Worm (Caenorhabditis elegans): ENCODE measurements around the gene C34H4.2.

The C34H4.2 gene

ce11 chrIV:1522358-1522757 lies 31.2 kb upstream of the C34H4.2 start:
- peak; percentile 71 for TF ChIP-seq ceh-8 (GFP tag; optimal IDR thresholded peaks at IDR 0.05)
- no peak for TF ChIP-seq egl-27 (tag; optimal IDR thresholded peaks at IDR 0.05)
- TF ChIP-seq efl-1 (optimal IDR thresholded peaks at IDR 0.05) = no peak
- TF ChIP-seq efl-1 (GFP tag; optimal IDR thresholded peaks at IDR 0.05 in 1 of 2) = peak in 1 of 2 experiments; percentile 87

- no peak for TF ChIP-seq unc-86 (tag; optimal IDR thresholded peaks at IDR 0.05)
- TF ChIP-seq elt-3 (tag; optimal IDR thresholded peaks at IDR 0.05) = no peak
- TF ChIP-seq mef-2 (tag; optimal IDR thresholded peaks at IDR 0.05) = no peak
- TF ChIP-seq fkh-4 (tag; optimal IDR thresholded peaks at IDR 0.05; ENCODE audit: borderline replicate concordance) = no peak
- no peak for TF ChIP-seq C16A3.4 (tag; optimal IDR thresholded peaks at IDR 0.05)
- no peak for TF ChIP-seq sox-4 (tag; optimal IDR thresholded peaks at IDR 0.05)
- TF ChIP-seq skn-1 (tag; optimal IDR thresholded peaks at IDR 0.05) = no peak
- no peak for TF ChIP-seq lir-3 (tag; optimal IDR thresholded peaks at IDR 0.05; ENCODE audit: poor library complexity)
- no peak for TF ChIP-seq sptf-1 (tag; optimal IDR thresholded peaks at IDR 0.05)
- TF ChIP-seq ceh-88 (GFP tag; IDR thresholded peaks at IDR 0.05) = no peak
- no peak for TF ChIP-seq alr-1 (tag; optimal IDR thresholded peaks at IDR 0.05; ENCODE audit: borderline replicate concordance)
- no peak for TF ChIP-seq C04F5.9 (tag; optimal IDR thresholded peaks at IDR 0.05)
- TF ChIP-seq isw-1 (GFP tag; IDR thresholded peaks at IDR 0.05) = no peak
- TF ChIP-seq nhr-77 (tag; optimal IDR thresholded peaks at IDR 0.05) = no peak
- TF ChIP-seq nhr-47 (tag; optimal IDR thresholded peaks at IDR 0.05) = no peak
- no peak for TF ChIP-seq lin-15B (tag; optimal IDR thresholded peaks at IDR 0.05)
- TF ChIP-seq dpl-1 (GFP tag; optimal IDR thresholded peaks at IDR 0.05) = no peak
These were observed 30.1 kb upstream of the C34H4.2 start, which contains the start of gene K03H6.1 for ce11 chrIV:1523418-1523817. TSS of gene K03H6.1 (plus strand) at chrIV:1523718.

ce11 chrIV:1536316-1536715 lies 17.2 kb upstream of the C34H4.2 start, which contains the start of gene K03H6.5:
TSS of gene K03H6.5 (minus strand) at chrIV:1536416.
- TF ChIP-seq efl-1 (optimal IDR thresholded peaks at IDR 0.05) (no peak), efl-1 (GFP tag; optimal IDR thresholded peaks at IDR 0.05 in 1 of 2) (no peak), ets-5 (GFP tag; IDR thresholded peaks at IDR 0.05) (no peak), C04F5.9 (tag; optimal IDR thresholded peaks at IDR 0.05) (no peak), nhr-76 (tag; optimal IDR thresholded peaks at IDR 0.05) (no peak), ceh-8 (GFP tag; optimal IDR thresholded peaks at IDR 0.05) (no peak), nhr-11 (tag; optimal IDR thresholded peaks at IDR 0.05) (no peak), sptf-1 (tag; optimal IDR thresholded peaks at IDR 0.05) (no peak), unc-86 (tag; optimal IDR thresholded peaks at IDR 0.05) (no peak), F16B12.6 (tag; optimal IDR thresholded peaks at IDR 0.05) (no peak), ztf-11 (tag; optimal IDR thresholded peaks at IDR 0.05) (no peak), pax-3 (tag; optimal IDR thresholded peaks at IDR 0.05) (no peak), sox-4 (tag; optimal IDR thresholded peaks at IDR 0.05) (no peak), rnt-1 (tag; optimal IDR thresholded peaks at IDR 0.05) (no peak), skn-1 (tag; optimal IDR thresholded peaks at IDR 0.05) (no peak), mdl-1 (tag; optimal IDR thresholded peaks at IDR 0.05) (no peak), nhr-237 (tag; optimal IDR thresholded peaks at IDR 0.05) (no peak), lin-15B (tag; optimal IDR thresholded peaks at IDR 0.05) (no peak)

ce11 chrIV:1547129-1547528 lies 6.4 kb upstream of the C34H4.2 start:
- TF ChIP-seq blmp-1 (tag; optimal IDR thresholded peaks at IDR 0.05) (peak; percentile 80), nhr-85 (tag) (peak; percentile 73), ceh-8 (GFP tag; optimal IDR thresholded peaks at IDR 0.05) (no peak), nhr-90 (tag; optimal IDR thresholded peaks at IDR 0.05; ENCODE audit: poor library complexity) (no peak), efl-1 (optimal IDR thresholded peaks at IDR 0.05) (no peak), efl-1 (GFP tag; optimal IDR thresholded peaks at IDR 0.05 in 1 of 2) (peak in 1 of 2 experiments; percentile 85), lsy-2 (tag; optimal IDR thresholded peaks at IDR 0.05) (peak in 1 of 2 experiments; percentile 6), unc-86 (tag; optimal IDR thresholded peaks at IDR 0.05) (no peak), lin-14 (GFP tag; optimal IDR thresholded peaks at IDR 0.05) (peak; percentile 66), sup-37 (GFP tag; optimal IDR thresholded peaks at IDR 0.05) (no peak), ceh-90 (tag; optimal IDR thresholded peaks at IDR 0.05) (no peak), rnt-1 (tag; optimal IDR thresholded peaks at IDR 0.05) (peak; percentile 13)
